Worm (Caenorhabditis elegans) whole organism, midembryonic: ENCODE data around the gene tni-3.

Source experiments
- T22C8.4 ChIP-seq: fragments of 200-800 bp; sonication (Bioruptor generic); IDR thresholded peaks from 2 replicates; pipeline ENCODE4 v1.3.6; 2022; ENCODE audit warnings: missing genetic modification characterization, missing compliant biosample characterization
- cog-1 ChIP-seq: sonication (generic microtip); optimal IDR thresholded peaks from 2 replicates; lab custom pipeline; 2016; ENCODE audit warnings: missing genetic modification characterization, missing compliant biosample characterization
- flt-1 ChIP-seq: fragments of 200-800 bp; sonication (Bioruptor generic); IDR thresholded peaks from 2 replicates; pipeline ENCODE4 v1.3.6; 2022; ENCODE audit warnings: missing genetic modification characterization, missing compliant biosample characterization
- klf-2 ChIP-seq: fragments of 200-800 bp; sonication (Bioruptor generic); conservative IDR thresholded peaks from 2 replicates; pipeline ENCODE4 v1.3.6; 2022; ENCODE audit warnings: missing genetic modification reagents, missing genetic modification characterization, missing compliant biosample characterization
- med-1 ChIP-seq: sonication (generic microtip); optimal IDR thresholded peaks from 2 replicates; lab custom pipeline; 2017; ENCODE audit warnings: missing genetic modification characterization, mild to moderate bottlenecking, missing compliant biosample characterization, antibody characterized with exemption, missing genetic modification reagents; ENCODE audit not compliant: insufficient read depth
- ref-1 ChIP-seq: fragments of 200-800 bp; sonication (Bioruptor generic); conservative IDR thresholded peaks from 2 replicates; pipeline ENCODE4 v1.3.6; 2022; ENCODE audit warnings: missing genetic modification reagents, missing genetic modification characterization, missing compliant biosample characterization
- tab-1 ChIP-seq: fragments of 200-800 bp; sonication (Bioruptor generic); IDR thresholded peaks from 2 replicates; pipeline ENCODE4 v1.3.6; 2022; ENCODE audit warnings: missing genetic modification characterization, missing compliant biosample characterization
- ztf-23 ChIP-seq: fragments of 200-800 bp; sonication (Bioruptor generic); IDR thresholded peaks from 2 replicates; pipeline ENCODE4 v1.3.6; 2022; ENCODE audit warnings: missing genetic modification reagents, missing genetic modification characterization, missing compliant biosample characterization
- ztf-29 ChIP-seq: fragments of 200-800 bp; sonication (Bioruptor generic); IDR thresholded peaks from 2 replicates; pipeline ENCODE4 v1.3.6; 2022; ENCODE audit warnings: missing genetic modification reagents, missing genetic modification characterization, missing compliant biosample characterization

The tni-3 gene

ce11 chrV:16794079-16794478, 40.8 kb downstream of the tni-3 start:
- TF ChIP-seq cog-1 (tag; lab: Kevin White, UChicago) (no peak), T22C8.4 (GFP tag; lab: Robert Waterston, UW) (no peak), tab-1 (GFP tag; lab: Robert Waterston, UW) (no peak), ref-1 (GFP tag; lab: Robert Waterston, UW) (no peak), klf-2 (GFP tag; lab: Robert Waterston, UW) (no peak), ztf-29 (GFP tag; lab: Robert Waterston, UW) (no peak), med-1 (GFP tag; lab: Kevin White, UChicago) (no peak)

- TF ChIP-seq cog-1 (tag; lab: Kevin White, UChicago) (no peak), med-1 (GFP tag; lab: Kevin White, UChicago) (no peak), T22C8.4 (GFP tag; lab: Robert Waterston, UW) (no peak), klf-2 (GFP tag; lab: Robert Waterston, UW) (no peak), ref-1 (GFP tag; lab: Robert Waterston, UW) (no peak), tab-1 (GFP tag; lab: Robert Waterston, UW) (no peak), ztf-29 (GFP tag; lab: Robert Waterston, UW) (no peak), ztf-23 (GFP tag; lab: Robert Waterston, UW) (no peak), flt-1 (GFP tag; lab: Robert Waterston, UW) (no peak)
Observed at ce11 chrV:16793312-16793711, 41.6 kb downstream of the tni-3 start.

ce11 chrV:16792717-16793116, 42.2 kb downstream of the tni-3 start:
- TF ChIP-seq ztf-23 (GFP tag; lab: Robert Waterston, UW) (no peak), T22C8.4 (GFP tag; lab: Robert Waterston, UW) (no peak), ztf-29 (GFP tag; lab: Robert Waterston, UW) (no peak)

ce11 chrV:16788967-16789366, 46.0 kb downstream of the tni-3 start, which contains the start of gene immt-2:
immt-2 (plus strand) TSS chrV:16789267.
- TF ChIP-seq tab-1 (GFP tag; lab: Robert Waterston, UW), result no peak
- no peak for TF ChIP-seq klf-2 (GFP tag; lab: Robert Waterston, UW)
- TF ChIP-seq flt-1 (GFP tag; lab: Robert Waterston, UW), result no peak
- no peak for TF ChIP-seq cog-1 (tag; lab: Kevin White, UChicago)
- no peak for TF ChIP-seq ref-1 (GFP tag; lab: Robert Waterston, UW)
- no peak for TF ChIP-seq ztf-23 (GFP tag; lab: Robert Waterston, UW)
- no peak for TF ChIP-seq T22C8.4 (GFP tag; lab: Robert Waterston, UW)
- no peak for TF ChIP-seq ztf-29 (GFP tag; lab: Robert Waterston, UW)
- no peak for TF ChIP-seq med-1 (GFP tag; lab: Kevin White, UChicago)

ce11 chrV:16786012-16786411, 48.9 kb downstream of the tni-3 start:
- no peak for TF ChIP-seq cog-1 (tag; lab: Kevin White, UChicago)
- TF ChIP-seq tab-1 (GFP tag; lab: Robert Waterston, UW), result no peak
- TF ChIP-seq T22C8.4 (GFP tag; lab: Robert Waterston, UW), result no peak
- no peak for TF ChIP-seq med-1 (GFP tag; lab: Kevin White, UChicago)
- TF ChIP-seq ztf-23 (GFP tag; lab: Robert Waterston, UW), result no peak
- TF ChIP-seq flt-1 (GFP tag; lab: Robert Waterston, UW), result no peak
- no peak for TF ChIP-seq ztf-29 (GFP tag; lab: Robert Waterston, UW)
- no peak for TF ChIP-seq ref-1 (GFP tag; lab: Robert Waterston, UW)
- TF ChIP-seq klf-2 (GFP tag; lab: Robert Waterston, UW), result no peak

ce11 chrV:16784806-16785205, 50.1 kb downstream of the tni-3 start:
- TF ChIP-seq med-1 (GFP tag; lab: Kevin White, UChicago) (no peak), ztf-29 (GFP tag; lab: Robert Waterston, UW) (no peak), ref-1 (GFP tag; lab: Robert Waterston, UW) (no peak), flt-1 (GFP tag; lab: Robert Waterston, UW) (no peak), cog-1 (tag; lab: Kevin White, UChicago) (no peak), T22C8.4 (GFP tag; lab: Robert Waterston, UW) (no peak), klf-2 (GFP tag; lab: Robert Waterston, UW) (no peak), tab-1 (GFP tag; lab: Robert Waterston, UW) (no peak), ztf-23 (GFP tag; lab: Robert Waterston, UW) (no peak)
